Fruit fly (Drosophila melanogaster): Measurements from ENCODE around the gene CG9578.
A peak's percentile ranks its signal among the peaks of the same experiment; 100 is the strongest.

CG9578 gene

dm6 chrX:20169898-20170297 lies at the start of gene CG9578, which contains the start of gene CG9581:
Gene CG9578 (plus strand): TSS chrX:20170222.
Gene CG9581 (minus strand): TSS chrX:20169981.
- TF ChIP-seq Ets98B (GFP tag; IDR thresholded peaks at IDR 0.05) = no peak
- TF ChIP-seq Snoo (tag; optimal IDR thresholded peaks at IDR 0.05) = no peak
- no peak for TF ChIP-seq CG12605 (GFP tag; IDR thresholded peaks at IDR 0.05)

dm6 chrX:20122153-20122552 lies 47.9 kb upstream of the CG9578 start, which contains the start of gene CG34331:
Gene CG34331 (plus strand): TSS chrX:20122453.
- TF ChIP-seq Pif1B (GFP tag; optimal IDR thresholded peaks at IDR 0.05) = no peak
- TF ChIP-seq CG13204 (GFP tag; optimal IDR thresholded peaks at IDR 0.05) = no peak
- no peak for TF ChIP-seq D1 (tag; optimal IDR thresholded peaks at IDR 0.05)
- no peak for TF ChIP-seq CG34367 (tag; optimal IDR thresholded peaks at IDR 0.05)
- TF ChIP-seq fd96Ca (GFP tag; IDR thresholded peaks at IDR 0.05) = no peak
- TF ChIP-seq CG10348 (GFP tag; IDR thresholded peaks at IDR 0.05) = no peak
- TF ChIP-seq CG8159 (tag; optimal IDR thresholded peaks at IDR 0.05) = no peak
- no peak for TF ChIP-seq Ets98B (GFP tag; IDR thresholded peaks at IDR 0.05)
- no peak for TF ChIP-seq rn (GFP tag; IDR thresholded peaks at IDR 0.05)
- TF ChIP-seq Snoo (tag; optimal IDR thresholded peaks at IDR 0.05) = no peak

dm6 chrX:20129554-20129953 lies 40.5 kb upstream of the CG9578 start:
- TF ChIP-seq Ets98B (GFP tag; IDR thresholded peaks at IDR 0.05) (peak; percentile 62; the same call in 1 of the 2 replicates), D1 (tag; optimal IDR thresholded peaks at IDR 0.05) (no peak), CG12605 (GFP tag; IDR thresholded peaks at IDR 0.05) (0 out of 2 replicates have a peak, but pooled peaks have one; percentile 25), CG4496 (GFP tag; IDR thresholded peaks at IDR 0.05) (peak; percentile 58; the same call in 2 of the 3 replicates)

- TF ChIP-seq CG15710 (tag; optimal IDR thresholded peaks at IDR 0.05) = no peak
- peak; percentile 37; the same call in 1 of the 3 replicates for TF ChIP-seq fd96Ca (GFP tag; IDR thresholded peaks at IDR 0.05)
- no peak for TF ChIP-seq CG17806 (tag; optimal IDR thresholded peaks at IDR 0.05)
- no peak for TF ChIP-seq Snoo (tag; optimal IDR thresholded peaks at IDR 0.05)
- TF ChIP-seq CG8301 (tag; optimal IDR thresholded peaks at IDR 0.05) = peak; percentile 66
- no peak for TF ChIP-seq CG10348 (GFP tag; IDR thresholded peaks at IDR 0.05)
- TF ChIP-seq CG12605 (GFP tag; IDR thresholded peaks at IDR 0.05) = 0 out of 2 replicates have a peak, but pooled peaks have one; percentile 18
- no peak for TF ChIP-seq rn (GFP tag; IDR thresholded peaks at IDR 0.05)
- peak; percentile 45; the same call in 1 of the 2 replicates for TF ChIP-seq Ets98B (GFP tag; IDR thresholded peaks at IDR 0.05)
- peak; percentile 42 for TF ChIP-seq Pif1A (GFP tag; optimal IDR thresholded peaks at IDR 0.05)
- no peak for TF ChIP-seq CG8159 (tag; optimal IDR thresholded peaks at IDR 0.05)
- TF ChIP-seq EcR (GFP tag; optimal IDR thresholded peaks at IDR 0.05) = no peak
- TF ChIP-seq CG32121 (GFP tag; IDR thresholded peaks at IDR 0.05) = peak; percentile 66
- TF ChIP-seq CG34367 (tag; optimal IDR thresholded peaks at IDR 0.05) = no peak
- peak; percentile 4 for TF ChIP-seq Pif1B (GFP tag; optimal IDR thresholded peaks at IDR 0.05)
- peak; percentile 14 for TF ChIP-seq CG9948 (tag; optimal IDR thresholded peaks at IDR 0.05)
- no peak for TF ChIP-seq D1 (tag; optimal IDR thresholded peaks at IDR 0.05)
- peak; percentile 70 for TF ChIP-seq CG4496 (GFP tag; IDR thresholded peaks at IDR 0.05)
- no peak for TF ChIP-seq gl (tag; optimal IDR thresholded peaks at IDR 0.05)
- no peak for TF ChIP-seq CG13204 (GFP tag; optimal IDR thresholded peaks at IDR 0.05)
- TF ChIP-seq CG14655 (GFP tag; optimal IDR thresholded peaks at IDR 0.05) = peak; percentile 75
These were observed 39.5 kb upstream of the CG9578 start for dm6 chrX:20130486-20130885.

dm6 chrX:20133432-20133831 lies 36.6 kb upstream of the CG9578 start, which contains the start of gene CG15322:
Gene CG15322 (plus strand): TSS chrX:20133579.
- no peak for TF ChIP-seq CG8301 (tag; optimal IDR thresholded peaks at IDR 0.05)
- TF ChIP-seq CG34367 (tag; optimal IDR thresholded peaks at IDR 0.05) = no peak
- no peak for TF ChIP-seq CG17806 (tag; optimal IDR thresholded peaks at IDR 0.05)
- no peak for TF ChIP-seq Ets98B (GFP tag; IDR thresholded peaks at IDR 0.05)
- TF ChIP-seq gl (tag; optimal IDR thresholded peaks at IDR 0.05) = no peak
- TF ChIP-seq D1 (tag; optimal IDR thresholded peaks at IDR 0.05) = no peak
- TF ChIP-seq EcR (GFP tag; optimal IDR thresholded peaks at IDR 0.05) = no peak
- TF ChIP-seq CG32121 (GFP tag; IDR thresholded peaks at IDR 0.05) = no peak
- no peak for TF ChIP-seq rn (GFP tag; IDR thresholded peaks at IDR 0.05)
- TF ChIP-seq CG15710 (tag; optimal IDR thresholded peaks at IDR 0.05) = no peak

- no peak for TF ChIP-seq CG4496 (GFP tag; IDR thresholded peaks at IDR 0.05)
- no peak for TF ChIP-seq CG9948 (tag; optimal IDR thresholded peaks at IDR 0.05)
- no peak for TF ChIP-seq fd96Ca (GFP tag; IDR thresholded peaks at IDR 0.05)
- no peak for TF ChIP-seq D1 (tag; optimal IDR thresholded peaks at IDR 0.05)
- TF ChIP-seq CG32121 (GFP tag; IDR thresholded peaks at IDR 0.05) = no peak
These were observed 30.5 kb upstream of the CG9578 start, which contains the start of gene CG42583 for dm6 chrX:20139493-20139892. Gene CG42583 (plus strand): TSS chrX:20139793.

dm6 chrX:20140710-20141109 lies 29.3 kb upstream of the CG9578 start, which contains the start of gene CG34332:
Gene CG34332 (plus strand): TSS chrX:20141010.
- TF ChIP-seq gl (tag; optimal IDR thresholded peaks at IDR 0.05) (no peak), CG12605 (GFP tag; IDR thresholded peaks at IDR 0.05) (no peak), CG13204 (GFP tag; optimal IDR thresholded peaks at IDR 0.05) (no peak), CG9948 (tag; optimal IDR thresholded peaks at IDR 0.05) (no peak), EcR (GFP tag; optimal IDR thresholded peaks at IDR 0.05) (no peak), Pif1B (GFP tag; optimal IDR thresholded peaks at IDR 0.05) (no peak), CG8301 (tag; optimal IDR thresholded peaks at IDR 0.05) (no peak), CG8159 (tag; optimal IDR thresholded peaks at IDR 0.05) (no peak), CG4496 (GFP tag; IDR thresholded peaks at IDR 0.05) (no peak), CG32121 (GFP tag; IDR thresholded peaks at IDR 0.05) (no peak), CG14655 (GFP tag; optimal IDR thresholded peaks at IDR 0.05) (no peak), CG34367 (tag; optimal IDR thresholded peaks at IDR 0.05) (no peak)
